Worm (Caenorhabditis elegans): Measurements from ENCODE around the gene C32C4.3.

DNA sequence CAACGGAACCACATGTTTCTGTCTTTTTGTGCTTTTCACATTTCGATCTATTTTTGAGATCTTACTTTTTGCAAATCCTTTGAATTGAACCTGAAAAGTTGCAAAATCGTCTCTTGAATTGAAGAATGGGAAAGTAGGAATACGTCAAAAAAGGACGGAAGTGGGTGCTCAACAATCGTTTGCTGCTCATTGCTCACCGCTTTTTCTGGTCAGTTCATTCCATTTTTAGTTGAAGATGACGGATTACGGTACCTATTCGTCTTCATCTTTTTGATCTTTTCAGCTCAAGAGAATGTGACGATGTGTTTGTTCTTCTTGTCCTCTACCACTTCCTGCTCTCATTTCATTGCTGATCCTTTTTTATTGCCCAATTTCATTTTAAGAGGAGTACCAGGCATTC is 48.2 kb upstream of the C32C4.3 start, which contains the start of gene C05A2.4:
- TF ChIP-seq W03F9.2 (tag; optimal IDR thresholded peaks at IDR 0.05) (no peak), dao-5 (tag; optimal IDR thresholded peaks at IDR 0.05) (no peak)
